Worm (Caenorhabditis elegans) whole organism, early embryonic: ENCODE data around the gene abhd-12.

Source experiments
- B0310.2 ChIP-seq: sonication (generic microtip); optimal IDR thresholded peaks from 2 replicates; lab custom pipeline; 2016; ENCODE audit warnings: mild to moderate bottlenecking, missing genetic modification characterization, missing compliant biosample characterization
- F13C5.2 ChIP-seq: sonication (generic microtip); optimal IDR thresholded peaks from 2 replicates; lab custom pipeline; 2017; ENCODE audit warnings: mild to moderate bottlenecking, missing genetic modification characterization, inconsistent platforms, missing compliant biosample characterization
- aly-1 ChIP-seq: sonication (generic microtip); optimal IDR thresholded peaks from 2 replicates; lab custom pipeline; 2016; ENCODE audit warnings: missing genetic modification characterization, missing compliant biosample characterization
- ama-1 ChIP-seq: fragments of 150-350 bp; optimal IDR thresholded peaks from 2 replicates; lab custom pipeline; 2014
- ceh-13 ChIP-seq: fragments of 200-800 bp; sonication (Bioruptor generic); optimal IDR thresholded peaks from 2 replicates; lab custom pipeline; 2018; ENCODE audit warnings: mild to moderate bottlenecking, missing genetic modification characterization, missing compliant biosample characterization
- ceh-36 ChIP-seq: sonication (generic microtip); optimal IDR thresholded peaks from 2 replicates; lab custom pipeline; 2016; ENCODE audit warnings: missing genetic modification characterization, inconsistent platforms, missing compliant biosample characterization
- ets-7 ChIP-seq: sonication (generic microtip); optimal IDR thresholded peaks from 2 replicates; lab custom pipeline; 2016; ENCODE audit warnings: missing genotype, missing genetic modification characterization, missing compliant biosample characterization
- flt-1 ChIP-seq: fragments of 200-800 bp; sonication (Bioruptor generic); IDR thresholded peaks from 2 replicates; pipeline ENCODE4 v1.3.6; 2022; ENCODE audit warnings: missing genetic modification characterization, missing compliant biosample characterization
- hmbx-1 ChIP-seq: sonication (generic microtip); optimal IDR thresholded peaks from 2 replicates; lab custom pipeline; 2016; ENCODE audit warnings: mild to moderate bottlenecking, missing genetic modification characterization, missing compliant biosample characterization
- hmg-4 ChIP-seq: fragments of 200-800 bp; sonication (Bioruptor generic); optimal IDR thresholded peaks from 2 replicates; lab custom pipeline; 2018; ENCODE audit warnings: mild to moderate bottlenecking, missing genetic modification characterization, missing compliant biosample characterization
- hnd-1 ChIP-seq: sonication (generic microtip); optimal IDR thresholded peaks from 2 replicates; lab custom pipeline; 2016; ENCODE audit warnings: missing genetic modification characterization, missing compliant biosample characterization
- pes-1 ChIP-seq: fragments of 200-800 bp; sonication (Bioruptor generic); IDR thresholded peaks from 2 replicates; pipeline ENCODE4 v1.3.6; 2022; ENCODE audit warnings: missing genetic modification reagents, missing genetic modification characterization, missing compliant biosample characterization
- scrt-1 ChIP-seq: fragments of 200-800 bp; sonication (Bioruptor generic); IDR thresholded peaks from 2 replicates; pipeline ENCODE4 v1.3.6; 2022; ENCODE audit warnings: missing genetic modification characterization, missing compliant biosample characterization
- sea-1 ChIP-seq: fragments of 200-800 bp; sonication (Bioruptor generic); conservative IDR thresholded peaks from 2 replicates; pipeline ENCODE4 v1.3.6; 2022; ENCODE audit warnings: missing genetic modification characterization, missing compliant biosample characterization
- tbx-11 ChIP-seq: fragments of 200-800 bp; sonication (Bioruptor generic); IDR thresholded peaks from 2 replicates; pipeline ENCODE4 v1.3.6; 2022; ENCODE audit warnings: missing genetic modification characterization, missing compliant biosample characterization
- tbx-37 ChIP-seq: fragments of 200-800 bp; sonication (Bioruptor generic); conservative IDR thresholded peaks from 2 replicates; pipeline ENCODE4 v1.3.6; 2022; ENCODE audit warnings: missing genetic modification reagents, missing genetic modification characterization, missing compliant biosample characterization
- tra-4 ChIP-seq: sonication (generic microtip); optimal IDR thresholded peaks from 2 replicates; lab custom pipeline; 2017; ENCODE audit warnings: missing genetic modification characterization, missing compliant biosample characterization

abhd-12 gene

DNA sequence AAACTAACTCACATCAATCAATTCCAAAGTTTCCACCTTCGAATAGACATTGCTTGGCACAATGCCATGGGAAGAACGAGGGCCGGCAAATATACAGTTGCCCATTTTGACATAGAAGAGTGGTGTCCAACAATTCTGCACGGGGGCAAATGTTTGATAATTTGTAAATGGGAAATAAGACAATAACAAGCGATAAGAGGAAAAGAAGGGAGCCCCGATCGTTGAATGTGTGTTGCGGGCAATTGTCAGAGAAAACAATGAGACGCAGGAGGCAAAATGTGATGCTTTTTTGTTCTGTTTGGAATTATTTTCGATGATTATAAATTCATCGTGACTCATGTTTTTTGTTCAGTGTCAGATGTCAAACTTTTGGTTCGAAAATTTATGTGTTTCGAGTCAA is 27.5 kb upstream of the abhd-12 start, which contains the start of gene pals-34:
pals-34 (minus strand) TSS at position 280 of the 400 bp plus-strand sequence.
- TF ChIP-seq F13C5.2 (tag; lab: Kevin White, UChicago) (no peak), hnd-1 (no peak)

DNA sequence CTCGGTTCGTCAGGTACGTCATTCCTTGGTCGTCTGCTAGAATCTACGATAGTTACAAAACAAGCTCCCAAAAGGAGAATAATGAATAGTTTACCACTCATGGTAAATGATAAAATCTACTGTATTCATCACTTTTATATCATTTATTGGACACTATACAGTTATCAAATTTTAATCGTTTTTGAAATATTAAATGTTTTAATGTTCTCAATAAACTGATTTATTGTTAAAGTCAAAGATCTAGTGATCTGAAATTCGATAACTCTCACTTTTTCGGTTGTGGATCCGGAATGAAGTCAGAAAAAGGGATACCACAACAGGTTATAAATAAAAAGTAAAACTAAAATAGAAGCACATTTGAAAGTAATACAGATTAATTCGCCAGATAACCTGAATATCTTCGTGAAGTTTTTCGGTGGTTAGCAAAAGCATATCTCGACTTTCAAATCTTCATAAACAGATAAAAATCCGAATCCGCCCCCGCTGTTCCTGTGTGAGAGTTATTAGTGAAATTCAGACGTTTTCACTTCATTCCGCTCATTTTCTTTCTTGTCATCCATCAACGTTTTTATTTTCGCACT is 24.8 kb upstream of the abhd-12 start, which contains the start of the genes clec-217 and F26D11.2:
clec-217 (minus strand) TSS at position 101 of the 581 bp plus-strand sequence.
F26D11.2 (plus strand) TSS at position 531 of the 581 bp plus-strand sequence.
- TF ChIP-seq scrt-1 (GFP tag; lab: Robert Waterston, UW) (no peak), flt-1 (no peak), tbx-11 (no peak), tra-4 (tag; lab: Kevin White, UChicago) (no peak), ets-7 (tag; lab: Kevin White, UChicago) (no peak), hmbx-1 (tag; lab: Kevin White, UChicago) (no peak), tbx-37 (GFP tag; lab: Robert Waterston, UW) (no peak), hnd-1 (no peak), ama-1 (lab: Kevin White, UChicago) (no peak), B0310.2 (no peak), sea-1 (GFP tag; lab: Robert Waterston, UW) (no peak), hmg-4 (no peak), F13C5.2 (tag; lab: Kevin White, UChicago) (no peak), ceh-36 (tag; lab: Kevin White, UChicago) (no peak), aly-1 (tag; lab: Kevin White, UChicago) (no peak), pes-1 (GFP tag; lab: Robert Waterston, UW) (no peak), ceh-13 (GFP tag; lab: Kevin White, UChicago) (no peak)

DNA sequence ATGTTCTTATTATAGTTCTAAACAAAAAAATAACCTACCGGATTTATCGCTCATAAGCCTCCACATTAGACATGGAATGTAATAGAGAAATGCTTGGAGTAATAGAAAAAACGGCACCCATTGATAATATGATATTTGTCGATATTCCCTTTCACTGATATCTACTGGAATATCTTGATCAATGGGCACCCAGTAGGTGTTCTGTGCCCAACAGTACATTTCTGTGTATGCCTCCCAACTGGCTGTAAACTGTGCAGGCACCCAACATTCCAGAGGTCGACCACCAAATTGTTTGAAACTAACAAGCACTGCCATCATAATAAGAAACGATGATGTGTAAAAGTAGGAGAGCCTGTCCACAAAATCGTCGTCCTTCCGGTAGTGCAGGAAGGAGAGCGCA is 19.2 kb upstream of the abhd-12 start:
- TF ChIP-seq sea-1 (GFP tag; lab: Robert Waterston, UW) (no peak), hmbx-1 (tag; lab: Kevin White, UChicago) (no peak), tbx-37 (GFP tag; lab: Robert Waterston, UW) (no peak), aly-1 (tag; lab: Kevin White, UChicago) (no peak), flt-1 (no peak), ceh-36 (tag; lab: Kevin White, UChicago) (no peak), B0310.2 (no peak), tra-4 (tag; lab: Kevin White, UChicago) (no peak), ama-1 (lab: Kevin White, UChicago) (no peak), pes-1 (GFP tag; lab: Robert Waterston, UW) (no peak), tbx-11 (no peak), hnd-1 (no peak), F13C5.2 (tag; lab: Kevin White, UChicago) (no peak), ets-7 (tag; lab: Kevin White, UChicago) (no peak), scrt-1 (GFP tag; lab: Robert Waterston, UW) (no peak), hmg-4 (no peak), ceh-13 (GFP tag; lab: Kevin White, UChicago) (no peak)

DNA sequence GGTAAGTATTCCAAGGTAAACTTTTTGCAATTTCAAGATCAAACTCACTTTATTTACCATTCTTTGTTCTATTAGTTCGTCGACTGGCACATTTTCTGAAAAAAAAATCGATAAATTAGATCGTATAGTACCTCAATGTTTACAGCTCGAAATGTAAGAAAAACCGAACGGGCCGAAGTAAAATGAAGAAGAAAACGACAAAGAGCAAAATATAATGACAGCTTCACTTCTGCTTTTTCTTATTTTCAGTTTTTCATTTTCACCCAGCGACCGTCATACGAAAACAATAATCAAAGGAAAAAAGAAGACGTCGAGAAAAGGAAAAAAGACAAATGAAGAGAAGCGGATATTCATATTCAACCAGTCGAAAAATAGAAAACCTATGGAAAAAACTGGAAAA is 14.6 kb upstream of the abhd-12 start, which contains the start of gene che-7:
che-7 (minus strand) TSS at position 101 of the 400 bp plus-strand sequence.
- TF ChIP-seq tra-4 (tag; lab: Kevin White, UChicago) = no peak
- no peak for TF ChIP-seq sea-1 (GFP tag; lab: Robert Waterston, UW)
- TF ChIP-seq scrt-1 (GFP tag; lab: Robert Waterston, UW) = no peak

- TF ChIP-seq flt-1 (no peak), pes-1 (GFP tag; lab: Robert Waterston, UW) (no peak), hnd-1 (no peak), hmbx-1 (tag; lab: Kevin White, UChicago) (no peak), tra-4 (tag; lab: Kevin White, UChicago) (no peak), ama-1 (lab: Kevin White, UChicago) (no peak), B0310.2 (no peak), hmg-4 (no peak)
Observed at ce11 chrV:7970519-7970918, 13.2 kb upstream of the abhd-12 start.

DNA sequence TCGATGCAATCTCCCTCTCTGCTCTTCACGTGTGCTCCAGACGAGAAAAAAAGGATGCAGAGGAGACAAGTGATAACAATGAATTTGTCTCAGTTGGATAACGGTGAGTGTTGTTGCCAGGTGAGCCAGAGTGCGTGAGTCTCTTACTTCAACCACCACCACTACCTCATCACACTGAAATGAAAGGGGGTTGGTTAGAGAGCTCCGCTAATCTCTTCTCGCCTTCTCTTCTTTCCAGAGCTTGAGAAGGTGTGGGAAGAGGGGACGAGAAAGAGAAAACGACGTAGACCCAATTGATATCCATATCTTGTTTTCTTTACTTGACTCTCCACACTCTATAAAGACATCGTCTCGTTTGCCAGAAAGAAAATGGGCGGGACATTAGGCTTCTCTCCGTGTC is 12.3 kb upstream of the abhd-12 start:
- TF ChIP-seq hmbx-1 (tag; lab: Kevin White, UChicago) = no peak

ce11 chrV:7977701-7978461 is 5.8 kb upstream of the abhd-12 start, which contains the start of gene let-413:
let-413 (minus strand) TSS chrV:7977776.
- TF ChIP-seq hmg-4 = no peak
- peak; percentile 21 for TF ChIP-seq aly-1 (tag; lab: Kevin White, UChicago)
- no peak for TF ChIP-seq hmbx-1 (tag; lab: Kevin White, UChicago)

DNA sequence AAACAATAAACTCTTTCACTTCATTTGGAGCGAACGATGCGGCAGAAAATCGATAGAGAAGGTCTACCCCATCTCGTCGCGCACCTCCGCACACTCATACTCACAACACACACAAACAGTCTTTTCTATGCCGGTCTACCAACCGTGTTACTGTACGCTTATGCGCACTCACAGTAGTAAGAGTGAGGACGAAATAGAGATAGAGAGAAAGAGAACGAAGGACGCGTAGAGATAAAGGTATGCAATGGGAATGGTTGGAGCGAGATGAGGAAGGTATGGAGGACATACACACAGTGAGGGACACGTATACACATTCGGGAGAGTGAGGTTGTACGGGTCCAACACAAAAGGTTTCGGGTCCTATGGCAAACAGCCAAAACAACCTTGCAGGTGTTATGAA is 4.9 kb upstream of the abhd-12 start:
- TF ChIP-seq pes-1 (GFP tag; lab: Robert Waterston, UW) (no peak), ets-7 (tag; lab: Kevin White, UChicago) (no peak), F13C5.2 (tag; lab: Kevin White, UChicago) (peak; percentile 38), sea-1 (GFP tag; lab: Robert Waterston, UW) (peak; percentile 40; the same call in 1 of the 2 replicates), hmg-4 (peak; percentile 87), aly-1 (tag; lab: Kevin White, UChicago) (no peak), B0310.2 (peak; percentile 74), ceh-36 (tag; lab: Kevin White, UChicago) (peak; percentile 17), hmbx-1 (tag; lab: Kevin White, UChicago) (no peak)
